Fruit fly (Drosophila melanogaster) whole organism, embryonic: ENCODE measurements around the gene CG14655.

Experiments used
- Bgb ChIP-seq: fragments of 200-800 bp; sonication (Bioruptor generic); IDR thresholded peaks from 2 replicates; pipeline ENCODE4 v1.3.6; 2022; ENCODE audit warnings: missing biosample characterization, missing genetic modification characterization; ENCODE audit not compliant: partially characterized antibody
- CG10147 ChIP-seq: fragments of 200-800 bp; sonication (Bioruptor generic); optimal IDR thresholded peaks from 2 replicates; lab custom pipeline; 2019; ENCODE audit warnings: missing biosample characterization, mild to moderate bottlenecking, missing genetic modification characterization, moderate library complexity
- CG10979 ChIP-seq: fragments of 200-800 bp; sonication (Bioruptor generic); optimal IDR thresholded peaks from 2 replicates; lab custom pipeline; 2018; ENCODE audit warnings: missing biosample characterization, mild to moderate bottlenecking, missing genetic modification characterization, moderate library complexity
- CG13624 ChIP-seq: fragments of 200-800 bp; sonication (Bioruptor generic); optimal IDR thresholded peaks from 2 replicates; lab custom pipeline; 2016; ENCODE audit warnings: missing biosample characterization, missing genetic modification characterization
- CG15514 ChIP-seq: fragments of 200-800 bp; sonication (Bioruptor generic); optimal IDR thresholded peaks from 3 replicates; lab custom pipeline; 2017; ENCODE audit warnings: missing biosample characterization, missing genetic modification characterization, mild to moderate bottlenecking, moderate library complexity, missing genetic modification reagents
- CG17829 ChIP-seq: fragments of 200-800 bp; optimal IDR thresholded peaks from 2 replicates; lab custom pipeline; 2019; ENCODE audit warnings: missing biosample characterization, mild to moderate bottlenecking, missing genetic modification characterization, moderate library complexity
- CG18476 ChIP-seq: fragments of 200-800 bp; sonication (Bioruptor generic); optimal IDR thresholded peaks from 2 replicates; lab custom pipeline; 2016; ENCODE audit warnings: missing biosample characterization, mild to moderate bottlenecking, missing genetic modification characterization
- CG2129 ChIP-seq: fragments of 200-800 bp; sonication (Bioruptor generic); IDR thresholded peaks from 2 replicates; pipeline ENCODE4 v1.3.6; 2022; ENCODE audit warnings: missing biosample characterization, missing genetic modification characterization; ENCODE audit not compliant: partially characterized antibody
- CG34224 ChIP-seq: fragments of 200-800 bp; sonication (Bioruptor generic); IDR thresholded peaks from 3 replicates; pipeline ENCODE4 v1.3.6; 2022; ENCODE audit warnings: missing biosample characterization, missing genetic modification characterization; ENCODE audit not compliant: partially characterized antibody
- CG34422 ChIP-seq: fragments of 200-800 bp; sonication (Bioruptor generic); IDR thresholded peaks from 3 replicates; pipeline ENCODE4 v1.3.6; 2022; ENCODE audit warnings: missing biosample characterization, missing genetic modification characterization
- CG3995 ChIP-seq: fragments of 200-800 bp; sonication (Bioruptor generic); optimal IDR thresholded peaks from 3 replicates; lab custom pipeline; 2016; ENCODE audit warnings: missing biosample characterization, missing genetic modification characterization
- CG42726 ChIP-seq: fragments of 200-800 bp; sonication (Bioruptor generic); IDR thresholded peaks from 2 replicates; pipeline ENCODE4 v1.3.6; 2022; ENCODE audit warnings: missing biosample characterization, missing genetic modification characterization; ENCODE audit not compliant: partially characterized antibody
- CG6791 ChIP-seq: fragments of 200-800 bp; sonication (Bioruptor generic); IDR thresholded peaks from 3 replicates; pipeline ENCODE4 v1.3.6; 2022; ENCODE audit warnings: missing biosample characterization, missing genetic modification characterization; ENCODE audit not compliant: partially characterized antibody
- CG6854 ChIP-seq: fragments of 200-800 bp; sonication (Bioruptor generic); optimal IDR thresholded peaks from 3 replicates; lab custom pipeline; 2017; ENCODE audit warnings: missing biosample characterization, mild to moderate bottlenecking, missing genetic modification characterization
- CG7839 ChIP-seq: fragments of 200-800 bp; sonication (Bioruptor generic); optimal IDR thresholded peaks from 3 replicates; lab custom pipeline; 2018; ENCODE audit warnings: missing biosample characterization, mild to moderate bottlenecking, missing genetic modification characterization, moderate library complexity
- CG8944 ChIP-seq: fragments of 200-800 bp; sonication (Bioruptor generic); optimal IDR thresholded peaks from 3 replicates; lab custom pipeline; 2016; ENCODE audit warnings: missing biosample characterization, missing genetic modification characterization
- CoRest ChIP-seq: fragments of 200-800 bp; sonication (Bioruptor generic); optimal IDR thresholded peaks from 3 replicates; lab custom pipeline; 2018; ENCODE audit warnings: missing biosample characterization, mild to moderate bottlenecking, missing genetic modification characterization, moderate library complexity
- D ChIP-seq, 2 experiments: fragments of 200-800 bp in 1 of 2; fragments of >200 bp in 1 of 2; sonication (Bioruptor generic) in 1 of 2; optimal IDR thresholded peaks; 2 replicates in 1 of 2; 3 replicates in 1 of 2; lab custom pipeline; 2017; ENCODE audit warnings: mild to moderate bottlenecking in 1 of 2, missing biosample characterization in 1 of 2, missing genetic modification characterization in 1 of 2, missing genetic modification reagents in 1 of 2
- Doc3 ChIP-seq: fragments of 200-800 bp; sonication (Bioruptor generic); IDR thresholded peaks from 3 replicates; pipeline ENCODE4 v1.3.6; 2022; ENCODE audit warnings: missing biosample characterization, missing genetic modification characterization; ENCODE audit not compliant: partially characterized antibody
- E2f1 ChIP-seq: fragments of 200-800 bp; sonication (Bioruptor generic); IDR thresholded peaks from 2 replicates; pipeline ENCODE4 v1.3.6; 2022; ENCODE audit warnings: missing biosample characterization, missing genetic modification characterization
- Ets97D ChIP-seq: fragments of 200-800 bp; sonication (Bioruptor generic); optimal IDR thresholded peaks from 3 replicates; lab custom pipeline; 2016; ENCODE audit warnings: missing biosample characterization, missing genetic modification characterization
- Fer3 ChIP-seq: fragments of 200-800 bp; sonication (Bioruptor generic); optimal IDR thresholded peaks from 2 replicates; lab custom pipeline; 2018; ENCODE audit warnings: missing biosample characterization, mild to moderate bottlenecking, missing genetic modification characterization, moderate library complexity
- HmgZ ChIP-seq: fragments of 200-800 bp; sonication (Bioruptor generic); optimal IDR thresholded peaks from 2 replicates; lab custom pipeline; 2018; ENCODE audit warnings: missing biosample characterization, mild to moderate bottlenecking, missing genetic modification characterization
- Hmx ChIP-seq: fragments of 200-800 bp; sonication (Bioruptor generic); optimal IDR thresholded peaks from 2 replicates; lab custom pipeline; 2016; ENCODE audit warnings: missing biosample characterization, missing genetic modification characterization
- Mes4 ChIP-seq: fragments of 200-800 bp; sonication (Bioruptor generic); optimal IDR thresholded peaks from 2 replicates; lab custom pipeline; 2016; ENCODE audit warnings: missing biosample characterization, missing genetic modification characterization
- Rx ChIP-seq: fragments of 200-800 bp; sonication (Bioruptor generic); IDR thresholded peaks from 2 replicates; pipeline ENCODE4 v1.3.6; 2022; ENCODE audit warnings: missing biosample characterization, missing genetic modification characterization
- Sin3A ChIP-seq: fragments of >200 bp; optimal IDR thresholded peaks from 2 replicates; lab custom pipeline; 2018
- Trl ChIP-seq, 3 experiments: fragments of >200 bp in 2 of 3; fragments of 200-800 bp in 1 of 3; sonication (Bioruptor generic) in 1 of 3; optimal IDR thresholded peaks; 2 replicates in 1 of 3; 3 replicates in 2 of 3; lab custom pipeline; 2016 to 2017; ENCODE audit warnings: missing biosample characterization in 1 of 3, missing genetic modification characterization in 1 of 3
- amos ChIP-seq: fragments of 200-800 bp; sonication (Bioruptor generic); IDR thresholded peaks from 2 replicates; pipeline ENCODE4 v1.3.6; 2022; ENCODE audit warnings: missing biosample characterization, missing genetic modification characterization; ENCODE audit not compliant: partially characterized antibody
- aop ChIP-seq: fragments of 200-800 bp; sonication (Bioruptor generic); IDR thresholded peaks from 2 replicates; pipeline ENCODE4 v1.3.6; 2022; ENCODE audit warnings: missing biosample characterization, missing genetic modification characterization
- cg ChIP-seq: fragments of 200-800 bp; sonication (Bioruptor generic); optimal IDR thresholded peaks from 3 replicates; lab custom pipeline; 2019; ENCODE audit warnings: missing biosample characterization, mild to moderate bottlenecking, missing genetic modification characterization, moderate library complexity
- corto ChIP-seq: fragments of 200-800 bp; sonication (Bioruptor generic); optimal IDR thresholded peaks from 2 replicates; lab custom pipeline; 2016; ENCODE audit warnings: missing biosample characterization, mild to moderate bottlenecking, missing genetic modification characterization, moderate library complexity
- crp ChIP-seq, 2 experiments: fragments of 200-800 bp; sonication (Bioruptor generic); optimal IDR thresholded peaks; 2 replicates in 1 of 2; 3 replicates in 1 of 2; lab custom pipeline; 2017; ENCODE audit warnings: missing biosample characterization in 2 of 2, missing genetic modification characterization in 2 of 2, mild to moderate bottlenecking in 1 of 2, moderate library complexity in 1 of 2
- dimm ChIP-seq: fragments of 200-800 bp; sonication (Bioruptor generic); IDR thresholded peaks from 2 replicates; pipeline ENCODE4 v1.3.6; 2022; ENCODE audit warnings: missing biosample characterization, missing genetic modification characterization
- emc ChIP-seq: fragments of 200-800 bp; sonication (Bioruptor generic); optimal IDR thresholded peaks from 2 replicates; lab custom pipeline; 2016; ENCODE audit warnings: missing biosample characterization, missing genetic modification characterization
- exex ChIP-seq: fragments of 200-800 bp; sonication (Bioruptor generic); optimal IDR thresholded peaks from 4 replicates; lab custom pipeline; 2018; ENCODE audit warnings: missing biosample characterization, mild to moderate bottlenecking, missing genetic modification characterization, moderate library complexity
- gcm ChIP-seq: fragments of 200-800 bp; sonication (Bioruptor generic); optimal IDR thresholded peaks from 2 replicates; lab custom pipeline; 2019; ENCODE audit warnings: missing biosample characterization, mild to moderate bottlenecking, missing genetic modification characterization, moderate library complexity
- gfzf ChIP-seq: fragments of 200-800 bp; sonication (Bioruptor generic); optimal IDR thresholded peaks from 2 replicates; lab custom pipeline; 2016; ENCODE audit warnings: missing biosample characterization, mild to moderate bottlenecking, missing genetic modification characterization, moderate library complexity
- inv ChIP-seq: fragments of 200-800 bp; sonication (Bioruptor generic); IDR thresholded peaks from 2 replicates; pipeline ENCODE4 v1.3.6; 2022; ENCODE audit warnings: missing biosample characterization, missing genetic modification characterization; ENCODE audit not compliant: partially characterized antibody
- mld ChIP-seq: fragments of 200-800 bp; sonication (Bioruptor generic); IDR thresholded peaks from 3 replicates; pipeline ENCODE4 v1.3.6; 2022; ENCODE audit warnings: missing biosample characterization, missing genetic modification characterization; ENCODE audit not compliant: partially characterized antibody
- nerfin-1 ChIP-seq: fragments of 200-800 bp; sonication (Bioruptor generic); optimal IDR thresholded peaks from 3 replicates; lab custom pipeline; 2019; ENCODE audit warnings: missing biosample characterization, mild to moderate bottlenecking, missing genetic modification characterization, moderate library complexity
- org-1 ChIP-seq: fragments of 200-800 bp; sonication (Bioruptor generic); optimal IDR thresholded peaks from 2 replicates; lab custom pipeline; 2017; ENCODE audit warnings: missing biosample characterization, missing genetic modification characterization
- pros ChIP-seq: fragments of 200-800 bp; sonication (Bioruptor generic); optimal IDR thresholded peaks from 3 replicates; lab custom pipeline; 2019; ENCODE audit warnings: missing biosample characterization, mild to moderate bottlenecking, missing genetic modification characterization, moderate library complexity
- slbo ChIP-seq: fragments of 200-800 bp; sonication (Bioruptor generic); IDR thresholded peaks from 2 replicates; pipeline ENCODE4 v1.3.6; 2022; ENCODE audit warnings: missing biosample characterization, missing genetic modification characterization
- slp2 ChIP-seq: fragments of 200-800 bp; sonication (Bioruptor generic); optimal IDR thresholded peaks from 2 replicates; lab custom pipeline; 2016; ENCODE audit warnings: missing biosample characterization, missing genetic modification characterization
- tap ChIP-seq: fragments of 200-800 bp; optimal IDR thresholded peaks from 3 replicates; lab custom pipeline; 2019; ENCODE audit warnings: missing biosample characterization, mild to moderate bottlenecking, missing genetic modification characterization, moderate library complexity
- trem ChIP-seq: fragments of 200-800 bp; optimal IDR thresholded peaks from 3 replicates; lab custom pipeline; 2019; ENCODE audit warnings: missing biosample characterization, mild to moderate bottlenecking, missing genetic modification characterization, moderate library complexity
- tx ChIP-seq: fragments of 200-800 bp; sonication (Bioruptor generic); optimal IDR thresholded peaks from 2 replicates; lab custom pipeline; 2016; ENCODE audit warnings: missing biosample characterization, missing genetic modification characterization

CG14655 gene

DNA sequence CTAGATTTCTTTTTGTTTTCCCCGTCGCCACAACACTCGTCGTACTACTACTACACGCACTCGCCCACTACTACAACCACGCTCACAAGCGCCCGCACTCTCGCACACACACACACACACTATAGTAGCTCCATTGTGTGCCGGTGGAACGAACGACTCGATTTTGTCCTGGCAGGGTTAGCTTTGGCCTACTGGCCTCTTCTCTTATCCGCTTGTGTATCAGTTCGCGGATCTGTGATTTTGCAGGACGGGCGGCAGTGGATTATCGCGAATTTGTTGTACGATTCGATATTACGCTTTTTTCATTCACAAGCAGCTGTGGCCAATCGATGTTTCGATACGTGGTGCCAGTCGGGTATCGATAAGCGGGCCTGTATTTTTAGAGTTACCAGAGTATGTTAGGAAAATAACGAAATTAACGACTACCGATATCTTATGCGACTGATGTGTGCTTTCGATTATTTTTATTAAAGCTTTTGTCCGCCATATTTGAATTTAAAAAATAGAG, 41.0 kb upstream of the CG14655 start, which contains the start of gene CG14657:
CG14657 (minus strand) TSS at position 335 of the 508 bp plus-strand sequence.
- no peak for TF ChIP-seq aop (GFP tag; lab: Robert Waterston, UW)
- TF ChIP-seq CG6791 (GFP tag; lab: Robert Waterston, UW) = peak; percentile 89
- peak; percentile 87 for TF ChIP-seq inv (GFP tag; lab: Robert Waterston, UW)
- peak; percentile 74 for TF ChIP-seq trem (tag; lab: Kevin White, UChicago)
- no peak for TF ChIP-seq Fer3
- peak; percentile 76 for TF ChIP-seq D (optimal IDR thresholded peaks at IDR 0.05; lab: Kevin White, UChicago)
- no peak for TF ChIP-seq D (GFP tag; optimal IDR thresholded peaks at IDR 0.05; lab: Kevin White, UChicago)
- peak; percentile 79 for TF ChIP-seq HmgZ
- peak; percentile 39 for TF ChIP-seq CG10147
- no peak for TF ChIP-seq CG18476
- TF ChIP-seq CG7839 (tag; lab: Kevin White, UChicago) = no peak
- peak; percentile 52 for TF ChIP-seq CG3995 (GFP tag; lab: Kevin White, UChicago)
- TF ChIP-seq Rx = no peak
- no peak for TF ChIP-seq CoRest
- TF ChIP-seq gfzf (GFP tag; lab: Kevin White, UChicago) = peak; percentile 88
- peak; percentile 91 for TF ChIP-seq amos
- TF ChIP-seq slp2 (GFP tag; lab: Kevin White, UChicago) = no peak
- peak; percentile 14 for TF ChIP-seq CG10979 (tag; lab: Kevin White, UChicago)
- peak; percentile 73 for TF ChIP-seq Ets97D (GFP tag; lab: Kevin White, UChicago)
- TF ChIP-seq exex = peak; percentile 21
- TF ChIP-seq dimm (GFP tag; lab: Robert Waterston, UW) = no peak
- peak; percentile 76; the same call in 1 of the 3 replicates for TF ChIP-seq CG34422 (GFP tag; lab: Robert Waterston, UW)
- peak; percentile 94 for TF ChIP-seq CG34224
- peak; percentile 93 for TF ChIP-seq Bgb
- TF ChIP-seq mld (GFP tag; lab: Robert Waterston, UW) = peak; percentile 90
- TF ChIP-seq emc (GFP tag; lab: Kevin White, UChicago) = no peak
- TF ChIP-seq nerfin-1 = peak; percentile 15
- TF ChIP-seq Sin3A (lab: Kevin White, UChicago) = peak; percentile 75
- TF ChIP-seq gcm (GFP tag; lab: Kevin White, UChicago) = peak; percentile 82
- peak; percentile 8 for TF ChIP-seq CG6854 (GFP tag; lab: Kevin White, UChicago)
- TF ChIP-seq Hmx (GFP tag; lab: Kevin White, UChicago) = no peak
- TF ChIP-seq corto = no peak
- peak in 1 of 2 experiments; percentile 29 for TF ChIP-seq Trl (optimal IDR thresholded peaks at IDR 0.05; lab: Kevin White, UChicago)
- TF ChIP-seq Trl (GFP tag; optimal IDR thresholded peaks at IDR 0.05; lab: Kevin White, UChicago) = no peak
- TF ChIP-seq crp (GFP tag; optimal IDR thresholded peaks at IDR 0.05; lab: Kevin White, UChicago) = peak in 1 of 2 experiments; percentile 81
- peak; percentile 14 for TF ChIP-seq CG13624
- no peak for TF ChIP-seq tap (tag; lab: Kevin White, UChicago)
- TF ChIP-seq CG17829 (tag; lab: Kevin White, UChicago) = peak; percentile 47
- no peak for TF ChIP-seq org-1
- peak; percentile 10 for TF ChIP-seq tx (GFP tag; lab: Kevin White, UChicago)
- TF ChIP-seq CG42726 (GFP tag; lab: Robert Waterston, UW) = peak; percentile 56
- TF ChIP-seq cg (GFP tag; lab: Kevin White, UChicago) = peak; percentile 100
- no peak for TF ChIP-seq E2f1
- peak; percentile 89 for TF ChIP-seq Doc3 (GFP tag; lab: Robert Waterston, UW)
- TF ChIP-seq CG15514 (GFP tag; lab: Kevin White, UChicago) = peak; percentile 27
- peak; percentile 8 for TF ChIP-seq Mes4 (GFP tag; lab: Kevin White, UChicago)
- no peak for TF ChIP-seq CG8944 (GFP tag; lab: Kevin White, UChicago)
- no peak for TF ChIP-seq pros (GFP tag; lab: Kevin White, UChicago)
- TF ChIP-seq slbo (GFP tag; lab: Robert Waterston, UW) = no peak
- peak; percentile 84 for TF ChIP-seq CG2129 (GFP tag; lab: Robert Waterston, UW)
